Fruit fly (Drosophila melanogaster) whole organism, embryonic: ENCODE data around the gene CG14647.

Experiments used
- Awh ChIP-seq: fragments of 200-800 bp; sonication (Bioruptor generic); IDR thresholded peaks from 2 replicates; pipeline ENCODE4, ENCODE4 v1.3.6; 2022; ENCODE audit warnings: missing biosample characterization, missing genetic modification characterization
- BEAF-32 ChIP-seq: fragments of 200-800 bp; sonication (Bioruptor generic); optimal IDR thresholded peaks from 3 replicates; lab custom pipeline; 2017; ENCODE audit warnings: missing biosample characterization, missing genetic modification characterization, mild to moderate bottlenecking, moderate library complexity, missing genetic modification reagents
- Bteb2 ChIP-seq: fragments of 200-800 bp; sonication (Bioruptor generic); optimal IDR thresholded peaks from 2 replicates; lab custom pipeline; 2016; ENCODE audit warnings: missing biosample characterization, missing genetic modification characterization
- C15 ChIP-seq: fragments of 200-800 bp; sonication (Bioruptor generic); IDR thresholded peaks from 3 replicates; pipeline ENCODE4 v1.3.6; 2022; ENCODE audit warnings: missing biosample characterization, missing genetic modification characterization
- CG10959 ChIP-seq: fragments of 200-800 bp; sonication (Bioruptor generic); IDR thresholded peaks from 2 replicates; pipeline ENCODE4 v1.3.6; 2022; ENCODE audit warnings: missing biosample characterization, missing genetic modification characterization
- CG11723 ChIP-seq: fragments of 200-800 bp; sonication (Bioruptor generic); optimal IDR thresholded peaks from 2 replicates; lab custom pipeline; 2017; ENCODE audit warnings: missing biosample characterization, mild to moderate bottlenecking, missing genetic modification characterization
- CG1233 ChIP-seq: fragments of 200-800 bp; sonication (Bioruptor generic); optimal IDR thresholded peaks from 4 replicates; lab custom pipeline; 2018; ENCODE audit warnings: missing biosample characterization, mild to moderate bottlenecking, missing genetic modification characterization
- CG12659 ChIP-seq: fragments of 200-800 bp; sonication (Bioruptor generic); optimal IDR thresholded peaks from 3 replicates; lab custom pipeline; 2017; ENCODE audit warnings: mild to moderate bottlenecking, missing biosample characterization, missing genetic modification reagents, missing genetic modification characterization
- CG12942 ChIP-seq: fragments of 200-800 bp; sonication (Bioruptor generic); optimal IDR thresholded peaks from 3 replicates; lab custom pipeline; 2016; ENCODE audit warnings: missing biosample characterization, missing genetic modification characterization
- CG14441 ChIP-seq: fragments of 200-800 bp; sonication (Bioruptor generic); IDR thresholded peaks from 2 replicates; pipeline ENCODE4 v1.3.6; 2022; ENCODE audit warnings: missing biosample characterization, missing genetic modification characterization
- CG15073 ChIP-seq: fragments of 200-800 bp; sonication (Bioruptor generic); optimal IDR thresholded peaks from 2 replicates; lab custom pipeline; 2016; ENCODE audit warnings: missing biosample characterization, missing genetic modification characterization
- CG1603 ChIP-seq: fragments of 200-800 bp; sonication (Bioruptor generic); optimal IDR thresholded peaks from 2 replicates; lab custom pipeline; 2019; ENCODE audit warnings: missing biosample characterization, mild to moderate bottlenecking, missing genetic modification characterization, moderate library complexity
- CG18476 ChIP-seq: fragments of 200-800 bp; sonication (Bioruptor generic); optimal IDR thresholded peaks from 2 replicates; lab custom pipeline; 2016; ENCODE audit warnings: missing biosample characterization, mild to moderate bottlenecking, missing genetic modification characterization
- CG2202 ChIP-seq: fragments of 200-800 bp; sonication (Bioruptor generic); optimal IDR thresholded peaks from 2 replicates; lab custom pipeline; 2018; ENCODE audit warnings: missing biosample characterization, mild to moderate bottlenecking, missing genetic modification characterization
- CG2889 ChIP-seq: fragments of 200-800 bp; sonication (Bioruptor generic); IDR thresholded peaks from 3 replicates; pipeline ENCODE4 v1.3.6; 2022; ENCODE audit warnings: missing biosample characterization, missing genetic modification characterization
- CG31388 ChIP-seq: fragments of 200-800 bp; sonication (Bioruptor generic); optimal IDR thresholded peaks from 2 replicates; lab custom pipeline; 2016; ENCODE audit warnings: missing biosample characterization, missing genetic modification characterization
- CG3995 ChIP-seq: fragments of 200-800 bp; sonication (Bioruptor generic); optimal IDR thresholded peaks from 3 replicates; lab custom pipeline; 2016; ENCODE audit warnings: missing biosample characterization, missing genetic modification characterization
- CG5245 ChIP-seq: fragments of 200-800 bp; sonication (Bioruptor generic); optimal IDR thresholded peaks from 3 replicates; lab custom pipeline; 2016; ENCODE audit warnings: missing biosample characterization, missing genetic modification characterization
- CG6654 ChIP-seq: fragments of 200-800 bp; sonication (Bioruptor generic); optimal IDR thresholded peaks from 2 replicates; lab custom pipeline; 2017; ENCODE audit warnings: missing biosample characterization, mild to moderate bottlenecking, missing genetic modification characterization
- CG8478 ChIP-seq: fragments of >200 bp; optimal IDR thresholded peaks from 2 replicates; lab custom pipeline; 2018
- CG9727 ChIP-seq: fragments of 200-800 bp; sonication (Bioruptor generic); optimal IDR thresholded peaks from 3 replicates; lab custom pipeline; 2017; ENCODE audit warnings: missing biosample characterization, mild to moderate bottlenecking, missing genetic modification characterization
- CTCF ChIP-seq: fragments of 200-800 bp; sonication (Bioruptor generic); optimal IDR thresholded peaks from 2 replicates; lab custom pipeline; 2017; ENCODE audit warnings: missing biosample characterization, mild to moderate bottlenecking, missing genetic modification characterization, moderate library complexity
- Dad ChIP-seq: fragments of 200-800 bp; sonication (Bioruptor generic); optimal IDR thresholded peaks from 3 replicates; lab custom pipeline; 2016; ENCODE audit warnings: missing biosample characterization, missing genetic modification characterization
- Elba2 ChIP-seq: fragments of 200-800 bp; sonication (Bioruptor generic); optimal IDR thresholded peaks from 3 replicates; lab custom pipeline; 2016; ENCODE audit warnings: missing biosample characterization, missing genetic modification characterization
- Ets97D ChIP-seq: fragments of 200-800 bp; sonication (Bioruptor generic); optimal IDR thresholded peaks from 3 replicates; lab custom pipeline; 2016; ENCODE audit warnings: missing biosample characterization, missing genetic modification characterization
- Fer2 ChIP-seq: fragments of 200-800 bp; sonication (Bioruptor generic); optimal IDR thresholded peaks from 2 replicates; lab custom pipeline; 2018; ENCODE audit warnings: missing biosample characterization, mild to moderate bottlenecking, missing genetic modification characterization, moderate library complexity
- Hand ChIP-seq: fragments of 200-800 bp; sonication (Bioruptor generic); optimal IDR thresholded peaks from 2 replicates; lab custom pipeline; 2017; ENCODE audit warnings: mild to moderate bottlenecking, missing biosample characterization, missing genetic modification reagents, missing genetic modification characterization
- MESR4 ChIP-seq: fragments of 200-800 bp; sonication (Bioruptor generic); optimal IDR thresholded peaks from 2 replicates; lab custom pipeline; 2018; ENCODE audit warnings: missing biosample characterization, mild to moderate bottlenecking, missing genetic modification characterization, moderate library complexity
- Poxn ChIP-seq: fragments of 200-800 bp; sonication (Bioruptor generic); IDR thresholded peaks from 2 replicates; pipeline ENCODE4 v1.3.6; 2022; ENCODE audit warnings: missing biosample characterization, missing genetic modification characterization
- Side ChIP-seq: fragments of 200-800 bp; sonication (Bioruptor generic); optimal IDR thresholded peaks from 2 replicates; lab custom pipeline; 2016; ENCODE audit warnings: missing biosample characterization, missing genetic modification characterization
- Usf ChIP-seq: fragments of 200-800 bp; sonication (Bioruptor generic); optimal IDR thresholded peaks from 2 replicates; lab custom pipeline; 2017; ENCODE audit warnings: missing genotype, missing biosample characterization, missing genetic modification characterization
- ac ChIP-seq: fragments of 200-800 bp; sonication (Bioruptor generic); optimal IDR thresholded peaks from 3 replicates; lab custom pipeline; 2017; ENCODE audit warnings: missing biosample characterization, mild to moderate bottlenecking, missing genetic modification characterization
- bigmax ChIP-seq: fragments of 200-800 bp; sonication (Bioruptor generic); optimal IDR thresholded peaks from 2 replicates; lab custom pipeline; 2018; ENCODE audit warnings: missing biosample characterization, mild to moderate bottlenecking, missing genetic modification characterization
- btn ChIP-seq: fragments of 200-800 bp; sonication (Bioruptor generic); optimal IDR thresholded peaks from 2 replicates; lab custom pipeline; 2016; ENCODE audit warnings: missing biosample characterization, missing genetic modification characterization
- crc ChIP-seq: fragments of 200-800 bp; sonication (Bioruptor generic); optimal IDR thresholded peaks from 2 replicates; lab custom pipeline; 2016; ENCODE audit warnings: missing biosample characterization, missing genetic modification characterization
- dpn ChIP-seq, 2 experiments: fragments of 200-800 bp; sonication (Bioruptor generic); optimal IDR thresholded peaks; 3 replicates each; lab custom pipeline; 2016; ENCODE audit warnings: missing biosample characterization in 2 of 2, missing genetic modification characterization in 2 of 2
- ewg ChIP-seq: fragments of 200-800 bp; sonication (Bioruptor generic); optimal IDR thresholded peaks from 3 replicates; lab custom pipeline; 2017; ENCODE audit warnings: mild to moderate bottlenecking, missing biosample characterization, missing genetic modification reagents, missing genetic modification characterization
- fd102C ChIP-seq: fragments of 200-800 bp; sonication (Bioruptor generic); optimal IDR thresholded peaks from 2 replicates; lab custom pipeline; 2018; ENCODE audit warnings: missing biosample characterization, mild to moderate bottlenecking, missing genetic modification characterization, moderate library complexity
- fd64A ChIP-seq: fragments of 200-800 bp; sonication (Bioruptor generic); optimal IDR thresholded peaks from 3 replicates; lab custom pipeline; 2018; ENCODE audit warnings: missing biosample characterization, mild to moderate bottlenecking, missing genetic modification characterization
- gro ChIP-seq: fragments of 200-800 bp; sonication (Bioruptor generic); optimal IDR thresholded peaks from 2 replicates; lab custom pipeline; 2016; ENCODE audit warnings: missing biosample characterization, missing genetic modification characterization
- luna ChIP-seq: fragments of 200-800 bp; sonication (Bioruptor generic); optimal IDR thresholded peaks from 2 replicates; lab custom pipeline; 2016; ENCODE audit warnings: missing biosample characterization, missing genetic modification characterization
- maf-S ChIP-seq: fragments of 200-800 bp; sonication (Bioruptor generic); optimal IDR thresholded peaks from 2 replicates; lab custom pipeline; 2016; ENCODE audit warnings: missing biosample characterization, missing genetic modification characterization
- nerfin-2 ChIP-seq: fragments of 200-800 bp; sonication (Bioruptor generic); IDR thresholded peaks from 2 replicates; pipeline ENCODE4 v1.3.6; 2022; ENCODE audit warnings: missing biosample characterization, missing genetic modification characterization; ENCODE audit not compliant: partially characterized antibody
- odd ChIP-seq: fragments of 200-800 bp; sonication (Bioruptor generic); optimal IDR thresholded peaks from 2 replicates; lab custom pipeline; 2017; ENCODE audit warnings: missing biosample characterization, mild to moderate bottlenecking, missing genetic modification characterization
- onecut ChIP-seq: fragments of 200-800 bp; sonication (Bioruptor generic); IDR thresholded peaks from 2 replicates; pipeline ENCODE4 v1.3.6; 2022; ENCODE audit warnings: missing biosample characterization, missing genetic modification characterization
- pum ChIP-seq: fragments of 200-800 bp; sonication (Bioruptor generic); optimal IDR thresholded peaks from 2 replicates; lab custom pipeline; 2016; ENCODE audit warnings: missing biosample characterization, missing genetic modification characterization
- run ChIP-seq: fragments of 200-800 bp; sonication (Bioruptor generic); optimal IDR thresholded peaks from 3 replicates; lab custom pipeline; 2018; ENCODE audit warnings: missing biosample characterization, mild to moderate bottlenecking, missing genetic modification characterization
- sens-2 ChIP-seq: fragments of 200-800 bp; sonication (Bioruptor generic); IDR thresholded peaks from 2 replicates; pipeline ENCODE4 v1.3.6; 2022; ENCODE audit warnings: missing biosample characterization, missing genetic modification characterization
- sim ChIP-seq: fragments of 200-800 bp; sonication (Bioruptor generic); IDR thresholded peaks from 2 replicates; pipeline ENCODE4 v1.3.6; 2022; ENCODE audit warnings: missing biosample characterization, missing genetic modification characterization
- slou ChIP-seq: fragments of 200-800 bp; sonication (Bioruptor generic); optimal IDR thresholded peaks from 3 replicates; lab custom pipeline; 2016; ENCODE audit warnings: missing biosample characterization, missing genetic modification characterization
- tap ChIP-seq: fragments of 200-800 bp; optimal IDR thresholded peaks from 3 replicates; lab custom pipeline; 2019; ENCODE audit warnings: missing biosample characterization, mild to moderate bottlenecking, missing genetic modification characterization, moderate library complexity
- tx ChIP-seq: fragments of 200-800 bp; sonication (Bioruptor generic); optimal IDR thresholded peaks from 2 replicates; lab custom pipeline; 2016; ENCODE audit warnings: missing biosample characterization, missing genetic modification characterization
- yki ChIP-seq: fragments of >200 bp; optimal IDR thresholded peaks from 3 replicates; lab custom pipeline; 2018
- zen2 ChIP-seq: fragments of 200-800 bp; sonication (Bioruptor generic); IDR thresholded peaks from 3 replicates; pipeline ENCODE4 v1.3.6; 2022; ENCODE audit warnings: missing biosample characterization, missing genetic modification characterization; ENCODE audit not compliant: partially characterized antibody

Gene CG14647

dm6 chr3R:4387490-4387889 lies 12.8 kb upstream of the CG14647 start, which contains the start of gene tub (continued):
- TF ChIP-seq Awh (no peak), Usf (GFP tag; lab: Kevin White, UChicago) (no peak), CG8478 (lab: Kevin White, UChicago) (no peak), CG1603 (tag; lab: Kevin White, UChicago) (peak; percentile 77), crc (no peak), zen2 (GFP tag; lab: Robert Waterston, UW) (no peak), gro (GFP tag; lab: Kevin White, UChicago) (peak; percentile 31), CG1233 (GFP tag; lab: Kevin White, UChicago) (no peak), CG2889 (no peak), CTCF (GFP tag; lab: Kevin White, UChicago) (peak; percentile 84), odd (GFP tag; lab: Kevin White, UChicago) (peak; percentile 40), BEAF-32 (peak; percentile 44), luna (no peak), CG15073 (GFP tag; lab: Kevin White, UChicago) (no peak), Poxn (GFP tag; lab: Robert Waterston, UW) (no peak), sim (GFP tag; lab: Robert Waterston, UW) (no peak), CG6654 (GFP tag; lab: Kevin White, UChicago) (no peak), Fer2 (tag; lab: Kevin White, UChicago) (no peak), sens-2 (no peak), nerfin-2 (GFP tag; lab: Robert Waterston, UW) (no peak), btn (GFP tag; lab: Kevin White, UChicago) (no peak), onecut (GFP tag; lab: Robert Waterston, UW) (peak; percentile 11; the same call in 1 of the 2 replicates), CG18476 (no peak), ewg (GFP tag; lab: Kevin White, UChicago) (peak; percentile 35), Side (GFP tag; lab: Kevin White, UChicago) (no peak), bigmax (no peak), run (tag; lab: Kevin White, UChicago) (no peak), MESR4 (GFP tag; lab: Kevin White, UChicago) (peak; percentile 85), CG14441 (GFP tag; lab: Robert Waterston, UW) (peak; percentile 31; the same call in 1 of the 2 replicates), dpn (GFP tag; optimal IDR thresholded peaks at IDR 0.05; lab: Kevin White, UChicago) (peak; percentile 33 to 56), Elba2 (GFP tag; lab: Kevin White, UChicago) (no peak), CG5245 (GFP tag; lab: Kevin White, UChicago) (peak; percentile 30), CG10959 (GFP tag; lab: Robert Waterston, UW) (no peak), pum (GFP tag; lab: Kevin White, UChicago) (peak; percentile 12), CG12942 (GFP tag; lab: Kevin White, UChicago) (no peak), maf-S (GFP tag; lab: Kevin White, UChicago) (peak; percentile 12), CG3995 (GFP tag; lab: Kevin White, UChicago) (peak; percentile 6), ac (no peak), Hand (GFP tag; lab: Kevin White, UChicago) (no peak), CG31388 (GFP tag; lab: Kevin White, UChicago) (peak; percentile 8), fd102C (GFP tag; lab: Kevin White, UChicago) (no peak), yki (lab: Kevin White, UChicago) (no peak), CG2202 (no peak), C15 (GFP tag; lab: Robert Waterston, UW) (no peak), tx (GFP tag; lab: Kevin White, UChicago) (no peak), CG12659 (GFP tag; lab: Kevin White, UChicago) (peak; percentile 84), fd64A (GFP tag; lab: Kevin White, UChicago) (no peak), CG9727 (GFP tag; lab: Kevin White, UChicago) (no peak), Dad (GFP tag; lab: Kevin White, UChicago) (peak; percentile 28), tap (no peak), slou (GFP tag; lab: Kevin White, UChicago) (no peak), Ets97D (peak; percentile 66), Bteb2 (GFP tag; lab: Kevin White, UChicago) (no peak), CG11723 (GFP tag; lab: Kevin White, UChicago) (no peak)
